Fruit fly (Drosophila melanogaster): ENCODE data around the gene for.

The for gene

DNA sequence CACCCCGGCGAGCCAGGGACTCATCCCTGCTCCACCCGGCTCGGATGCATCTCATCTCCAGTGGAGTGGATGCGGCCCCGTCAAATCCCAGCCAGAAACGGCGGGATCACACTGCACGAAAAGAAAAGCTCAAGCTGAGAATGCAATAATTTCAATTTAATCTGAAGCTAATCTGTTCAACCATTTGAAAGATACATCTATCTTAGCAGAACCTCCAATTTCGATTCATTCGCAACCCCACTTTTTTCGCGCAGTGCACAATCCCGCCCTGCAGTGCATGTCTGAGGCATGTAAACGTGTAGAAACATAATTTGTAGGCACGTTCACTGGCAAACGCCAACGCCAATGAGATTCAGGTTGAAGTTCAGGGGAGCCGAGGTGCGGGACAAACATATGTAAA is 58.3 kb downstream of the for start (continued):
- TF ChIP-seq crc (GFP tag; optimal IDR thresholded peaks at IDR 0.05) (no peak), B-H2 (GFP tag; optimal IDR thresholded peaks at IDR 0.05) (no peak), CG18262 (tag; optimal IDR thresholded peaks at IDR 0.05) (peak; percentile 62), CG6683 (GFP tag; optimal IDR thresholded peaks at IDR 0.05) (no peak), CG8944 (GFP tag; optimal IDR thresholded peaks at IDR 0.05) (peak; percentile 40), Hey (tag; optimal IDR thresholded peaks at IDR 0.05) (no peak), CG13424 (tag; optimal IDR thresholded peaks at IDR 0.05) (peak; percentile 26), ssp (GFP tag; IDR thresholded peaks at IDR 0.05) (peak; percentile 46), Dek (tag; optimal IDR thresholded peaks at IDR 0.05) (no peak), pb (GFP tag; optimal IDR thresholded peaks at IDR 0.05) (peak; percentile 31), Sox100B (GFP tag; optimal IDR thresholded peaks at IDR 0.05) (no peak), CG3995 (GFP tag; optimal IDR thresholded peaks at IDR 0.05) (no peak), CG8359 (GFP tag; optimal IDR thresholded peaks at IDR 0.05; ENCODE audit: borderline replicate concordance) (peak; percentile 36), CG4282 (GFP tag; optimal IDR thresholded peaks at IDR 0.05) (no peak), CG11398 (GFP tag; optimal IDR thresholded peaks at IDR 0.05) (no peak), tll (GFP tag; optimal IDR thresholded peaks at IDR 0.05) (no peak), eve (GFP tag; optimal IDR thresholded peaks at IDR 0.05) (peak in 1 of 2 experiments; percentile 19), CG31388 (GFP tag; optimal IDR thresholded peaks at IDR 0.05) (no peak), CG10543 (GFP tag; optimal IDR thresholded peaks at IDR 0.05) (no peak), lilli (GFP tag; optimal IDR thresholded peaks at IDR 0.05) (peak; percentile 2), H2.0 (GFP tag; IDR thresholded peaks at IDR 0.05) (peak; percentile 29; the same call in 1 of the 2 replicates), esg (GFP tag; conservative IDR thresholded peaks at IDR 0.05) (peak; percentile 67), ase (GFP tag; IDR thresholded peaks at IDR 0.05) (0 out of 3 replicates have a peak, but pooled peaks have one; percentile 36), stwl (tag; optimal IDR thresholded peaks at IDR 0.05) (no peak), CG10431 (GFP tag; optimal IDR thresholded peaks at IDR 0.05) (no peak), ATbp (GFP tag; optimal IDR thresholded peaks at IDR 0.05) (peak; percentile 33), sqz (GFP tag; optimal IDR thresholded peaks at IDR 0.05) (no peak), Ssrp (tag; optimal IDR thresholded peaks at IDR 0.05) (peak; percentile 51), Atf-2 (GFP tag; optimal IDR thresholded peaks at IDR 0.05) (no peak), Mad (GFP tag; optimal IDR thresholded peaks at IDR 0.05) (peak; percentile 18), Awh (GFP tag; IDR thresholded peaks at IDR 0.05) (peak; percentile 70), CG3065 (GFP tag; optimal IDR thresholded peaks at IDR 0.05) (no peak), disco-r (GFP tag; optimal IDR thresholded peaks at IDR 0.05) (no peak), CG12299 (tag; optimal IDR thresholded peaks at IDR 0.05) (no peak), CG13287 (GFP tag; IDR thresholded peaks at IDR 0.05; ENCODE audit: partially characterized antibody) (no peak), Gug (GFP tag; IDR thresholded peaks at IDR 0.05) (peak; percentile 25; the same call in 2 of the 4 replicates), Opbp (GFP tag; IDR thresholded peaks at IDR 0.05; ENCODE audit: partially characterized antibody) (no peak), CG17612 (GFP tag; IDR thresholded peaks at IDR 0.05) (no peak), Stat92E (GFP tag; optimal IDR thresholded peaks at IDR 0.05) (no peak), CG32772 (GFP tag; IDR thresholded peaks at IDR 0.05) (peak; percentile 48; the same call in 1 of the 2 replicates), vnd (GFP tag; IDR thresholded peaks at IDR 0.05; ENCODE audit: partially characterized antibody) (no peak), CG2120 (GFP tag; optimal IDR thresholded peaks at IDR 0.05) (no peak), gcm2 (GFP tag; optimal IDR thresholded peaks at IDR 0.05) (no peak), rib (GFP tag; IDR thresholded peaks at IDR 0.05) (no peak), trem (tag; optimal IDR thresholded peaks at IDR 0.05) (peak; percentile 11), kay (GFP tag; optimal IDR thresholded peaks at IDR 0.05) (no peak), HmgZ (tag; optimal IDR thresholded peaks at IDR 0.05) (no peak), croc (GFP tag; conservative IDR thresholded peaks at IDR 0.05) (no peak; the same call in 2 of the 3 replicates), ab (GFP tag; optimal IDR thresholded peaks at IDR 0.05) (no peak), twi (tag; optimal IDR thresholded peaks at IDR 0.05) (no peak), CG17186 (GFP tag; optimal IDR thresholded peaks at IDR 0.05) (no peak)
